Worm (Caenorhabditis elegans) whole organism, L1 larva: ENCODE results near the gene C45G9.12.
"Not testable (repeated sequence)": the region's sequence is repeated elsewhere in the genome, so short reads cannot be mapped to it uniquely, and the experiment has no call there.

ENCODE experiments used
- C04F5.9 ChIP-seq: sonication (generic microtip); optimal IDR thresholded peaks from 2 replicates; lab custom pipeline; 2016; ENCODE audit warnings: missing genetic modification characterization, missing compliant biosample characterization
- C16A3.4 ChIP-seq: fragments of 150-350 bp; optimal IDR thresholded peaks from 2 replicates; lab custom pipeline; 2014; ENCODE audit warnings: missing biosample characterization, missing genetic modification characterization
- F16B12.6 ChIP-seq: fragments of 150-350 bp; optimal IDR thresholded peaks from 2 replicates; lab custom pipeline; 2014; ENCODE audit warnings: missing biosample characterization, missing genetic modification characterization
- Y116A8C.19 ChIP-seq: sonication (generic microtip); optimal IDR thresholded peaks from 2 replicates; lab custom pipeline; 2016; ENCODE audit warnings: missing compliant biosample characterization, missing genetic modification characterization, borderline replicate concordance
- aha-1 ChIP-seq: fragments of 150-350 bp; optimal IDR thresholded peaks from 2 replicates; lab custom pipeline; 2014; ENCODE audit warnings: missing biosample characterization, missing genetic modification characterization
- alr-1 ChIP-seq: fragments of 200-800 bp; sonication (Bioruptor generic); optimal IDR thresholded peaks from 2 replicates; lab custom pipeline; 2018; ENCODE audit warnings: borderline replicate concordance, mild to moderate bottlenecking, missing genetic modification characterization, missing compliant biosample characterization
- ama-1 ChIP-seq: fragments of 150-350 bp; optimal IDR thresholded peaks from 2 replicates; lab custom pipeline; 2014
- ceh-88 ChIP-seq: fragments of 200-800 bp; sonication (Bioruptor generic); IDR thresholded peaks from 2 replicates; pipeline ENCODE4 v1.3.6; 2022; ENCODE audit warnings: missing genetic modification characterization, missing compliant biosample characterization
- ces-1 ChIP-seq: fragments of 150-350 bp; optimal IDR thresholded peaks from 2 replicates; lab custom pipeline; 2014; ENCODE audit warnings: missing biosample characterization, missing genetic modification reagents, missing genetic modification characterization
- dsc-1 ChIP-seq: sonication (generic microtip); optimal IDR thresholded peaks from 2 replicates; lab custom pipeline; 2016; ENCODE audit warnings: mild to moderate bottlenecking, missing genetic modification characterization, missing compliant biosample characterization
- egl-13 ChIP-seq: sonication (generic microtip); optimal IDR thresholded peaks from 2 replicates; lab custom pipeline; 2016; ENCODE audit warnings: missing genotype, missing genetic modification reagents, missing genetic modification characterization, missing compliant biosample characterization
- elt-3 ChIP-seq, 6 experiments: fragments of 150-350 bp in 1 of 6; sonication (generic microtip); optimal IDR thresholded peaks; 2 replicates each; lab custom pipeline; 2017 to 2018; ENCODE audit warnings: missing biosample characterization in 6 of 6, missing genetic modification characterization in 6 of 6, inconsistent platforms in 1 of 6
- ets-5 ChIP-seq: fragments of 200-800 bp; sonication (Bioruptor generic); IDR thresholded peaks from 2 replicates; pipeline ENCODE4 v1.3.6; 2022; ENCODE audit warnings: missing genetic modification characterization, missing compliant biosample characterization
- fkh-8 ChIP-seq: sonication (generic microtip); optimal IDR thresholded peaks from 2 replicates; lab custom pipeline; 2016; ENCODE audit warnings: mild to moderate bottlenecking, missing genetic modification characterization, missing compliant biosample characterization
- fos-1 ChIP-seq: fragments of 150-350 bp; optimal IDR thresholded peaks from 2 replicates; lab custom pipeline; 2014; ENCODE audit warnings: missing biosample characterization, missing genetic modification characterization
- lin-14 ChIP-seq: fragments of 200-800 bp; sonication (Bioruptor generic); optimal IDR thresholded peaks from 2 replicates; lab custom pipeline; 2018; ENCODE audit warnings: mild to moderate bottlenecking, missing genetic modification characterization, moderate library complexity, missing compliant biosample characterization
- lin-35 ChIP-seq, 2 experiments: fragments of 150-350 bp; optimal IDR thresholded peaks; 2 replicates each; lab custom pipeline; 2014; ENCODE audit warnings: missing biosample characterization in 2 of 2, missing genetic modification characterization in 2 of 2, missing genetic modification reagents in 2 of 2
- mab-9 ChIP-seq: fragments of 200-800 bp; sonication (Bioruptor generic); IDR thresholded peaks from 2 replicates; pipeline ENCODE4 v1.3.6; 2022; ENCODE audit warnings: missing genetic modification reagents, missing genetic modification characterization, missing compliant biosample characterization
- mdl-1 ChIP-seq, 2 experiments: fragments of 150-350 bp; optimal IDR thresholded peaks; 2 replicates each; lab custom pipeline; 2014 to 2017; ENCODE audit warnings: missing biosample characterization in 2 of 2, missing genetic modification characterization in 2 of 2, inconsistent platforms in 1 of 2
- nhr-12 ChIP-seq: sonication (generic microtip); optimal IDR thresholded peaks from 2 replicates; lab custom pipeline; 2017; ENCODE audit warnings: missing biosample characterization, missing genetic modification characterization
- nhr-237 ChIP-seq: fragments of 150-350 bp; optimal IDR thresholded peaks from 2 replicates; lab custom pipeline; 2014; ENCODE audit warnings: missing biosample characterization, missing genetic modification characterization
- nhr-28 ChIP-seq: fragments of 150-350 bp; optimal IDR thresholded peaks from 2 replicates; lab custom pipeline; 2014; ENCODE audit warnings: missing biosample characterization, missing genetic modification characterization
- nhr-76 ChIP-seq: sonication (generic microtip); optimal IDR thresholded peaks from 2 replicates; lab custom pipeline; 2017; ENCODE audit warnings: missing biosample characterization, missing genetic modification characterization
- nhr-77 ChIP-seq: fragments of 150-350 bp; optimal IDR thresholded peaks from 2 replicates; lab custom pipeline; 2014; ENCODE audit warnings: missing biosample characterization, missing genetic modification characterization
- nhr-84 ChIP-seq: sonication (generic microtip); optimal IDR thresholded peaks from 2 replicates; lab custom pipeline; 2017; ENCODE audit warnings: missing biosample characterization, missing genetic modification characterization
- pax-3 ChIP-seq: fragments of 200-800 bp; sonication (Bioruptor generic); optimal IDR thresholded peaks from 2 replicates; lab custom pipeline; 2018; ENCODE audit warnings: mild to moderate bottlenecking, missing genetic modification characterization, moderate library complexity, missing compliant biosample characterization
- rnt-1 ChIP-seq: sonication (generic microtip); optimal IDR thresholded peaks from 2 replicates; lab custom pipeline; 2016; ENCODE audit warnings: mild to moderate bottlenecking, missing genetic modification characterization, moderate library complexity, missing compliant biosample characterization
- snu-23 ChIP-seq: sonication (generic microtip); optimal IDR thresholded peaks from 2 replicates; lab custom pipeline; 2016; ENCODE audit warnings: missing genetic modification characterization, missing compliant biosample characterization
- sup-37 ChIP-seq: fragments of 200-800 bp; sonication (Bioruptor generic); optimal IDR thresholded peaks from 2 replicates; lab custom pipeline; 2018; ENCODE audit warnings: mild to moderate bottlenecking, missing genetic modification characterization, missing compliant biosample characterization
- swsn-7 ChIP-seq: sonication (generic microtip); optimal IDR thresholded peaks from 2 replicates; lab custom pipeline; 2016; ENCODE audit warnings: missing genetic modification characterization, missing compliant biosample characterization
- tbx-2 ChIP-seq: sonication (generic microtip); optimal IDR thresholded peaks from 2 replicates; lab custom pipeline; 2016; ENCODE audit warnings: missing genetic modification characterization, missing compliant biosample characterization
- unc-62 ChIP-seq: fragments of 150-350 bp; optimal IDR thresholded peaks from 2 replicates; lab custom pipeline; 2014; ENCODE audit warnings: missing biosample characterization, missing genetic modification reagents, missing genetic modification characterization
- unc-86 ChIP-seq: sonication (generic microtip); optimal IDR thresholded peaks from 2 replicates; lab custom pipeline; 2016; ENCODE audit warnings: missing genetic modification characterization, missing compliant biosample characterization
- xbp-1 ChIP-seq: sonication (generic microtip); optimal IDR thresholded peaks from 2 replicates; lab custom pipeline; 2016; ENCODE audit warnings: missing genetic modification characterization, missing compliant biosample characterization
- zag-1 ChIP-seq: fragments of 150-350 bp; optimal IDR thresholded peaks from 2 replicates; lab custom pipeline; 2014; ENCODE audit warnings: missing biosample characterization, missing genetic modification characterization
- zip-4 ChIP-seq: fragments of 200-800 bp; sonication (Bioruptor generic); optimal IDR thresholded peaks from 2 replicates; lab custom pipeline; 2018; ENCODE audit warnings: mild to moderate bottlenecking, missing genetic modification characterization, moderate library complexity, missing compliant biosample characterization
- ztf-11 ChIP-seq, 2 experiments: sonication (generic microtip); optimal IDR thresholded peaks; 2 replicates each; lab custom pipeline; 2016 to 2017; ENCODE audit warnings: missing genetic modification characterization in 2 of 2, missing biosample characterization in 1 of 2, missing compliant biosample characterization in 1 of 2
- ztf-4 ChIP-seq: fragments of 150-350 bp; optimal IDR thresholded peaks from 2 replicates; lab custom pipeline; 2014; ENCODE audit warnings: missing biosample characterization, missing genetic modification characterization

C45G9.12 gene

DNA sequence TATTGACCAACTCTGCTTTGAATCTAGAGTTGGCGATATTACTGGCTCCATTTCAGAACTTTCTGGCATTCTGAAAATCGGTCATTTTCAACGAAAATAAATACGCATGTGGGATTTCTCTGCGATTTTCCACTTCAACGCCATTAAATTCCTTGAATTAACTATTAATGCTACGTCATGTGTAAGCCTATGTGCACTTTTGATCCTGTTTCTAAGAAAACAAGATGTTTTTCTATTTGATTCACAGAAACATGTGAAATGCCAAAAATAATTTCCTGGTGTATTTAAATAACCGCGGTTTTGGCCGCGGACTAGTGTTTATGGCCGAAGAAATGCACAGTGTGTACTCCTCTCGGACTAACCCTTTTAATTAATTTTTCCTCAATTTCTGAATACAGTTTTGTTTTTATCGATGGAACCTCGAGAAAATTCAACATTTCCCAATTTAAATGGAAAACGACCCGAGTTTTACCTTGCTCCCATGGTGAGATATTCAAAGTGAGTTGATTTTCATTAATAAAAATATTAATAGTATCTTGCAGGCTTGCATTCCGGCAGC is 2.7 kb downstream of the C45G9.12 start, which contains the start of the genes C45G9.11 and C45G9.2 (continued):
- peak; percentile 71 for TF ChIP-seq mab-9 (GFP tag; lab: Robert Waterston, UW)

DNA sequence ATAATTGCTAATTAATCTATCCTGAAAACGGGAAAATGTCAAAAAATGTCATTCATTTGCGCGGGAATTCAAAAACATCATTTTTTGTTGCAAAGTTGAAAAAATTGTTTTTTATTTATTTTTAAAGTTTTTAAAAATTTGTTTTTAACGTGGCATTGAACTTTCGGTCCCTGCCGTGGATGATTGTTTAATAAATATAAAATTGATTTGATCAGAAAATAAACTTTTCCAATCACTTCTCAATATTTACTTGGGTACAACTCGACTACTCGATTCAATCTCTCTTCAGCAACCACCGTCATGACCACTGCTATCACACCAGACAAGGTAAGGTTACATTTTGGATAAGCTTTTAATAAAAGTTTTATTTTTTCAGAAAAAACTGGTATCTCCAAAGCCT is 9.0 kb downstream of the C45G9.12 start, which contains the start of gene C45G9.4:
TSS of gene C45G9.4 (plus strand) at position 301 of the 400 bp plus-strand sequence.
- TF ChIP-seq nhr-28 (tag; lab: Kevin White, UChicago); mdl-1 (tag; optimal IDR thresholded peaks at IDR 0.05; lab: Kevin White, UChicago); C16A3.4 (tag; lab: Kevin White, UChicago): not testable (repeated sequence)

DNA sequence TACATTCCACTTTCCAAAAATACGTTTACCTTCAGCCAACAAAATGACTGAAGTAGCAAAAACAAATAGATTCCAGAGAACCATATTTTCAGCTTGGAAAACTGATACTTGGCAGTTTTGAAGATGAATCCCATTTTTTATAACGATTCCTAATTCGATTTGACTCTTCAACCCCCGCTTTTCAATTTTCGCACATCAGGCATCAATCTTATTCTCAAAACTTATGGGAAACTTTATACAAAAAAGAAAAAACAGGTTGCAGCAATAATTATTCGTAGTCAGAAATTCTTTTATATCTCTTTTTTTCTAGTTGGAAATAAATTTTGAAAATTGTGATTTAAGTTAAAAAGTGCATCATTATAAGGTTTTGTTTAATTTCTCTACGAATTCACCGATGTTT is 9.6 kb downstream of the C45G9.12 start, which contains the start of gene C45G9.10:
TSS of gene C45G9.10 (minus strand) at position 101 of the 400 bp plus-strand sequence.
- no peak for TF ChIP-seq ceh-88
- TF ChIP-seq unc-86, result no peak
- no peak for TF ChIP-seq snu-23
- no peak for TF ChIP-seq nhr-77
- TF ChIP-seq ztf-4 (tag; lab: Kevin White, UChicago), result no peak
- no peak for TF ChIP-seq ets-5 (GFP tag; lab: Robert Waterston, UW)
- no peak for TF ChIP-seq pax-3
- no peak for TF ChIP-seq sup-37 (GFP tag; lab: Kevin White, UChicago)
- no peak for TF ChIP-seq lin-14
- no peak for TF ChIP-seq fos-1 (tag; lab: Kevin White, UChicago)
- no peak for TF ChIP-seq ces-1 (GFP tag; lab: Kevin White, UChicago)

DNA sequence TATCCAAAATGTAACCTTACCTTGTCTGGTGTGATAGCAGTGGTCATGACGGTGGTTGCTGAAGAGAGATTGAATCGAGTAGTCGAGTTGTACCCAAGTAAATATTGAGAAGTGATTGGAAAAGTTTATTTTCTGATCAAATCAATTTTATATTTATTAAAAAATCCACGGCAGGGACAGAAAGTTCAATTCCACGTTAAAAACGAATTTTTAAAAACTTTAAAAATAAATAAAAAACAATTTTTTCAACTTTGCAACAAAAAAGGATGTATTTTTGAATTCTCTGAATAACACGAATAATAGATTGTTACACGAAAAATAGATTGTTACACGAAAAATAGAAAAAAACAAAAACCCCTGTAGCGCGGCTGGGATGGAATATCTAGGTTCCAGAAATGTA is 15.7 kb downstream of the C45G9.12 start, which contains the start of gene C45G9.9:
TSS of gene C45G9.9 (minus strand) at position 101 of the 400 bp plus-strand sequence.
- not testable (repeated sequence) for TF ChIP-seq fkh-8 (tag; lab: Kevin White, UChicago); Y116A8C.19 (tag; lab: Kevin White, UChicago); pax-3

DNA sequence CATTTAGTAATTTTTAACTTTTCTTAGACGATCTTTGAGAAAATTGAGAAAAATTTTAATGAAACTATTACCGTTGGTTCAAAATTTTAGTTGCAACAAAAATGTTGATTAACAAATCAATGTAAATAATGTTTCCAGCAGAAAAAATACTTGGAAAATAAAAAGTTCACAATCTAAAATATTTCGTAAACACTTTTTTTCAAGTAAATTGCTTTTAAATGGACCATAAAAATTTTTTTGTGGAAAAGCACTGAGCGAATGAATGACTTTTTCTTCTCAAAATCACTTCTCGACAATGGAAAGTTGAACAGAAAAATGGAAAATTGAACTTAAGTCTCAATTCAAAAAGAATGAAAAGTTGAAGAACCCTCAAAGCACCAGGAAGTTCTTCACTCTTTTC is 17.9 kb downstream of the C45G9.12 start, which contains the start of gene C45G9.8:
TSS of gene C45G9.8 (minus strand) at position 101 of the 400 bp plus-strand sequence.
- no peak for TF ChIP-seq zag-1 (tag; lab: Kevin White, UChicago)
- no peak for TF ChIP-seq alr-1 (tag; lab: Kevin White, UChicago)
- TF ChIP-seq F16B12.6 (tag; lab: Kevin White, UChicago), result no peak
- TF ChIP-seq nhr-84 (tag; lab: Kevin White, UChicago), result no peak
- TF ChIP-seq nhr-76 (tag; lab: Kevin White, UChicago), result no peak

DNA sequence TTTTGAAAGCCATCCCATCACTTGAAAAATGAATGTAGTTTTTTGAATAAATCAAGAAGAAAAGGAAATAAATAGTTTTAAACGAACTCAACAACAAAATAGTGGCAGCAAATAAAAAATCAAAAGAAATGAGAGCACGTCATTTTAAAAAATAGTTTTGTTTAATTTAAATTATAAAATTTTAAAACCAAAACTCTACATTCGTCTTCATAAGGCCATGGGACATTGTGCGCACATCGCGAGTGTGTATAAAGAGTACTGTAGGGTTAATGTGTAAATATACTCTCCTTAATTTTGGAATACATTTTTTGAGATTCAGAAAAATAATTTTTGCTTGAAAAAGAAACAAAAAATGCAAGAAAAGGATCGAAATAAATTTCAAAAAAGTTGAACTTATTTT is 19.5 kb downstream of the C45G9.12 start, which contains the start of gene C45G9.15:
TSS of gene C45G9.15 (minus strand) at position 101 of the 400 bp plus-strand sequence.
- TF ChIP-seq egl-13 (tag; lab: Kevin White, UChicago), result no peak

DNA sequence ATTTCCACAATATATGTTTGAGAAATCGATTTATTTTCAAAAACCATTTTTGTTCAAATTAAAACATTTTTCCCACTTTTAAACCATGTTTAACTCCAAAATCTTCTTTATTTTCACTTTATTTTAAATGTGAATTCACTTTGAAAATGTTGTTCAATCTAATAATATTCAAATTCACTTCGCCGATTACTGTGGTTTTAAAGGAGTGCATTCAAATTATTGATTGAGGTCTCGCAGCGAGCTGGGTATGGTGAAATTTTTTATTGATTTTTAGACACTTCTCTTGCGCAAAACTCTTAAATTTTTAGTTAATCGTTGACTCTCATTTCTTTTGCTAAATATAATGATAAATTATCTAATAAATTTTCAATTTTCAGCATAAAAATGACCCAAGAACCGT is 23.7 kb downstream of the C45G9.12 start, which contains the start of gene C45G9.5:
TSS of gene C45G9.5 (plus strand) at position 378 of the 400 bp plus-strand sequence.
- no peak for TF ChIP-seq nhr-77

DNA sequence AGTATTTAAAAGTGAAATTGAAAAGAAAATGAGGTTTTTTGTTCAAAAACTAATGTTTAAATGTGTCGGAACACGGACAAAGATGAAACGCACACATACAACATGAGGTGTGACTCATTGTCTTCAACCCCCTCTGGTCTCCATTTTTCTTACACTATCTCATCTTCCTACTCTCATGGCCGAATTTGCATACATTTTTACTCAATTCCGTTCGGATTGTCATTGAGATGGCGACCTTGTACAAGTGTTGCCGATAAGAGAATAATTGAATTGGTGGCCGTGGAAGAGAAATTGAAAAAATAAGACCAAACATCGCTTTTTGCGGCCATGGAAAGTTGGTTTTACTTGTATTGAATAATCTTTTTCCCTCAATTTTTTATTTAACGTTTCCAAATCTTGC is 24.2 kb downstream of the C45G9.12 start, which contains the start of gene txbp-3:
TSS of gene txbp-3 (minus strand) at position 285 of the 400 bp plus-strand sequence.
- TF ChIP-seq ztf-11 (tag; optimal IDR thresholded peaks at IDR 0.05; lab: Kevin White, UChicago) (no peak), lin-35 (GFP tag; optimal IDR thresholded peaks at IDR 0.05; lab: Kevin White, UChicago) (peak; percentile 32 to 47), swsn-7 (tag; lab: Kevin White, UChicago) (peak; percentile 2), aha-1 (tag; lab: Kevin White, UChicago) (no peak), C04F5.9 (tag; lab: Kevin White, UChicago) (no peak), ces-1 (GFP tag; lab: Kevin White, UChicago) (no peak), Y116A8C.19 (tag; lab: Kevin White, UChicago) (no peak), F16B12.6 (tag; lab: Kevin White, UChicago) (no peak), xbp-1 (no peak), rnt-1 (tag; lab: Kevin White, UChicago) (peak; percentile 21), dsc-1 (tag; lab: Kevin White, UChicago) (no peak), egl-13 (tag; lab: Kevin White, UChicago) (no peak), nhr-12 (no peak), zip-4 (GFP tag; lab: Kevin White, UChicago) (no peak), unc-62 (no peak), tbx-2 (tag; lab: Kevin White, UChicago) (no peak), nhr-84 (tag; lab: Kevin White, UChicago) (no peak), ama-1 (lab: Kevin White, UChicago) (no peak), nhr-237 (no peak), elt-3 (tag; optimal IDR thresholded peaks at IDR 0.05; lab: Kevin White, UChicago) (no peak)
